Worm (Caenorhabditis elegans): ENCODE results near the gene praf-3.
"Not testable (repeated sequence)": the region's sequence is repeated elsewhere in the genome, so short reads cannot be mapped to it uniquely, and the experiment has no call there.

The praf-3 gene

DNA sequence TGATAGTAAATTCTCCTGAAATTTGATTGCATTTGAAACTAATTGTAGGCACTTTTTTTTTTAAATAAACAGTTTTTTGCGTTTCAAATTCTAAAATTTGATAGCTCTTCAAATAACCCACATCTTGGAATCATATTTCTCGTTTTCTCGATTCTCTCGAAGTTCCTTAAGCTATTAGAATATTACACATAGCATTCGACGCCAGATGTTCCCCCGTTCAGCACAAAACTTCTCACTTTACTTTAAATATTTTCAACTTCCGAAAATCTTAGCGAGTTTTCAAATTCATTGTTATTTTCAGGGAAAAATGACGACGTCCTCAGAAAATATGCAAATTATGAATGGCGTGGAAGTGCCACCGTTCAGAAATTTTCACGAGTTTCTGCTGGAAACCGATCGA is at the start of gene praf-3:
praf-3 (plus strand) TSS at position 301 of the 400 bp plus-strand sequence.
- no peak for TF ChIP-seq W03F9.2 (tag; optimal IDR thresholded peaks at IDR 0.05)

DNA sequence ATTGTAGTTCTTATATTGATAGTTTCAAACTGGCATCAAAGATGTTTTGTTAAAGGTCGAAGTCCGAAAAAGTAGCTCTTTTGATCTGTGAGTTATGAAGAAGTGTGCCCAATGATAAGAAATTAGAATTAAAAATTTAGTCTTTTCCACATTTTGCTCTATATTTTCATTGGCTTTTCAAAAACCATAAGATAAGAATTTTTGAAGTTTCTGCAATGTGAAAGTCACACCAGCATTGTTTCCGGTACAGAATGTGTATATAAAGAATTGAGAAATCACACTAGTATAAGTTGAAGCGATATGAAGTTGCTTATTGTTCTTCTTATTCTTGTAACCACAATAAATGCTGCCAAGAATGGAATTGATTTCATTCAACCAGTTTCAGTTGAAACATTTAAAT is 47.3 kb upstream of the praf-3 start, which contains the start of gene lys-10:
lys-10 (plus strand) TSS at position 301 of the 400 bp plus-strand sequence.
- no peak for TF ChIP-seq him-1 (tag; optimal IDR thresholded peaks at IDR 0.05)

DNA sequence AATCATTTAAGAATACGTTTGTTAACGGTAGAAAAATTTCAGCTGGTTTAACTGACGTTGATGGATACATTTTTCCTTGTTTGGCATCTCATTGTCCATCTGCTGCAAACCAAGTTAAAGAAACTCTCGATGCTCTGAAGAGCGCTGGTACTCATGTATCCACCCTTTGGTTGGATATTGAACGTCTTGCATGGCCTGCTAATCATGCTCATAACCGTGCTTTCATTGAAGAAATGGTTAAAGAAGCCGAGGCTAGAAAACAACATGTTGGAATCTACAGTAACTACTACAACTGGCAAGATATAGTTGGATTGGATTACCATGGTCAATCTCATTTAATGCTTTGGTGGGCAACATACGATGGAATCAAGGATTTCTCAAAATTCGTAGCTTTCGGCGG is 46.7 kb upstream of the praf-3 start:
- TF ChIP-seq him-1 (tag; optimal IDR thresholded peaks at IDR 0.05) = no peak
- no peak for TF ChIP-seq W03F9.2 (tag; optimal IDR thresholded peaks at IDR 0.05)
- TF ChIP-seq dao-5 (tag; optimal IDR thresholded peaks at IDR 0.05) = no peak

DNA sequence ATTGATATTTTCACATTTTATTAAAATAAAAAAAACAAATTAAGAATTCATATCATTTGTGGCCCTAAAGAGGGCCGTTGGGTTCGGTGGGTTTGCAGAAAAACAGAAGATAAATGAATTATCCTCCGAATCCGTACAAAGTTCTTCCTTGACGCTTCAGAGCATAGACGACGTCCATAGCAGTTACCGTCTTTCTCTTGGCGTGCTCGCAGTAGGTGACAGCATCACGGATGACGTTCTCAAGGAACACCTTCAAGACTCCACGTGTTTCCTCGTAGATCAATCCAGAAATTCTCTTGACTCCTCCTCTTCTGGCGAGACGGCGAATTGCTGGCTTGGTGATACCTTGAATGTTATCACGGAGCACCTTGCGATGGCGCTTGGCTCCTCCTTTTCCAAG is 46.2 kb upstream of the praf-3 start:
- no peak for TF ChIP-seq dao-5 (tag; optimal IDR thresholded peaks at IDR 0.05)
- TF ChIP-seq W03F9.2 (tag; optimal IDR thresholded peaks at IDR 0.05) = no peak
- TF ChIP-seq him-1 (tag; optimal IDR thresholded peaks at IDR 0.05) = no peak

DNA sequence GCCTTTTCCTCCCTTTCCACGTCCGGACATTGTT is 46.0 kb upstream of the praf-3 start, which contains the start of gene his-31:
his-31 (minus strand) TSS at position 30 of the 34 bp plus-strand sequence.
- no peak for TF ChIP-seq him-1 (tag; optimal IDR thresholded peaks at IDR 0.05)
- TF ChIP-seq W03F9.2 (tag; optimal IDR thresholded peaks at IDR 0.05) = no peak
- TF ChIP-seq dao-5 (tag; optimal IDR thresholded peaks at IDR 0.05) = no peak

DNA sequence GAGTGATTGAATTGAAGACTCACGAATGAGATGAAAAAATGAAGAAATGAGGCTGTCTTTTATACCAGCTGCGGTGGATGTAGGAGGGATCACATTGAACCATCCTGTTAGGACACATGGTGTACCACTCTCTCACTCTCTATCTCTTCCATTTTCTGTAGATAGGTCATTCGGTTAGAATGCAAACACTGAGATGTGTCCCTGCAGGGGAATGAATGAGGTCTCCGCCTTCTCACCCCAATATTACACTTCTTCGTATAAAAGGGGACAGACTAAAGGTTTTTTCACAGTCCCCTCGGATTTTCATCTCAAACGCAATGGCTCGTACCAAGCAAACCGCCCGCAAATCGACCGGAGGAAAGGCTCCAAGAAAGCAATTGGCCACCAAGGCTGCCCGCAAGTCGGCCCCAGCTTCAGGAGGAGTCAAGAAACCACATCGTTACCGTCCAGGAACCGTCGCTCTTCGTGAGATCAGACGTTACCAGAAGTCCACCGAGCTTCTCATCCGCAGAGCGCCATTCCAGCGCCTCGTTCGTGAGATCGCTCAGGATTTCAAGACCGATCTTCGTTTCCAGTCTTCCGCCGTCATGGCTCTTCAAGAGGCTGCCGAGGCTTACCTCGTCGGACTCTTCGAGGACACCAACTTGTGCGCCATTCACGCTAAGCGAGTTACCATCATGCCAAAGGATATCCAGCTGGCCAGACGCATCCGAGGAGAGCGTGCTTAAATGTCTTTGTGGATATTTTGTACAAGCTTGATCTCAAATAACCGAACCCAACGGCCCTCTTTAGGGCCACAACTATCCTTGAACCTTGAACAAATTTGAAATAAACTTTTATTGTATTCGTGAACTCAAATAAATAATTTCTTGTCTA is 45.6 kb upstream of the praf-3 start, which contains the start of gene his-32:
his-32 (plus strand) TSS at position 318 of the 876 bp plus-strand sequence.
- TF ChIP-seq him-1 (tag; optimal IDR thresholded peaks at IDR 0.05) (no peak), dao-5 (tag; optimal IDR thresholded peaks at IDR 0.05) (no peak), W03F9.2 (tag; optimal IDR thresholded peaks at IDR 0.05) (no peak)

DNA sequence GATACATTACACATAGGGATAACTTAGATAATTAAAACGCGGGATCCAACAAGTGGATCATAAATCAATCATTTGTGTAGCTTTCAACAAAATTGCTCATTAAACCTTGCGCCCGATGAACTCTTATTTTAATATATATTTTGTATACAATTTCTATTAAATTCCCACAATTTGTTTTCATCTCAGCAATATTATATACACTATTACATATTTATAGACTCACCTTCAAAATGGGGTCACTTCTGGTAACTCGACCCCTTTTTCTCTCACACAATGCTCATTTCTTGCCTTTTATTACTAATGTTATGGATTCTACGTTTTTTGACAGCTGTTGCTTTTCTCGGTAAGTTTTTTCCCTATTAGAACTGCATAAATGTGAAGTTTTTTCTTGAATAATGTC is 40.1 kb upstream of the praf-3 start, which contains the start of gene lgc-6:
lgc-6 (plus strand) TSS at position 301 of the 400 bp plus-strand sequence.
- no peak for TF ChIP-seq W03F9.2 (tag; optimal IDR thresholded peaks at IDR 0.05)
- TF ChIP-seq him-1 (tag; optimal IDR thresholded peaks at IDR 0.05) = no peak
- TF ChIP-seq dao-5 (tag; optimal IDR thresholded peaks at IDR 0.05) = no peak

DNA sequence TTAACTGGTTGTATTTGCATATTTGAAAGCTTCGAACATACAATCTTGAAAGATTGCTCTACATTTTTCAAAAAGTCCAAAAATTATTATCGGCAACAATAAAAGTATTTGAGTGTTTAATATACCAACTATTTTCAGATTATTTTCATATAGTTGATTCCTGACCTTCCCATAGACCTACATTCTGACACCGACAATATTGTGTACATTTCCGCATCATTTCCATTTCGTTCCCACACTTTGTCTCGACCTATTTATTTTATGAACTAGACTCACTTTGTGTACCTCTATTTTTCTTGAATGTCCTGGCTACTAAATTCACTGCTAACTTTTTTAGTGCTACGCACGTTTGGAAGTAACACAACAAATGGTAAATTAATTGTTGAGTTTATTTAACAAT is 37.4 kb upstream of the praf-3 start, which contains the start of gene lgc-5:
lgc-5 (plus strand) TSS at position 301 of the 400 bp plus-strand sequence.
- TF ChIP-seq dao-5 (tag; optimal IDR thresholded peaks at IDR 0.05) = no peak

DNA sequence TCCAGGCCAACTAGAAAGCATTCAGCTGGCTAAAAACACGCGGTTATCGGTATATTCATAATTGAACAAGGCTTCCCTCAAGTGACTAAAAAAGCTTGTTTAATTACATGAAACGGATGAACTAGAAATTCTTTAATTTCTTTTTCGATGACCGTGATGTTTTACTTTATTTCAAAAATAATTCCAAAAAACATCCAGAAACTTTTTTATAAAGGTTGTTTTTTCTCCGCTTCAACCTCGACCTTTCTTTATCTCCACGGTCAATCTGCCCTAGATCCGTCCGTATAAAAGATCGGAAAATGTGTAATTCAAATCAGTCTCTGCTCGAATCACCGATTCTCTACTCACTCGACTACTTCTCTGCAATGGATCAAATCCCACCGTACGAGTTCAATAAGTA is 34.3 kb upstream of the praf-3 start, which contains the start of gene F17E9.5:
F17E9.5 (plus strand) TSS at position 301 of the 400 bp plus-strand sequence.
- TF ChIP-seq W03F9.2 (tag; optimal IDR thresholded peaks at IDR 0.05) = no peak
- TF ChIP-seq dao-5 (tag; optimal IDR thresholded peaks at IDR 0.05) = no peak
- TF ChIP-seq him-1 (tag; optimal IDR thresholded peaks at IDR 0.05) = no peak

DNA sequence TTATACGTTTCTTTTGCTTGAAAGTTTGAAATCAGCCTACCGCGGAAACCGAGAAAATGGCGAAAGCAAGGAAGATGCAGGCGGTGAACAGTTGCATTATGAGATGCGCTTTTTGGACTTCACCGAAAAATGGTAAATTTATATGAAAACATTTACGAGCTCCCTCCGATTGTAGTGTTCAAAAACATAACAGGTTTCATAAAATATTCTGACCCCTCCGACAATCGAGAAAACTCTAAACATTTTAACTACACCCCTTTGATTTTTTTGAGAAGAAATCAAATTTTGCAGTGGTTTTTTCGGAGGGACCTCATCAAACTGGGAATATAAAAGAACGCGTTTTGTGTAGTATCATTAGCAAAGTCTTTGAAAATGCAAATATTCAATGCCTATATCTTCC is 32.7 kb upstream of the praf-3 start, which contains the start of the genes F17E9.18 and F17E9.15:
F17E9.18 (minus strand) TSS at position 101 of the 400 bp plus-strand sequence.
F17E9.15 (plus strand) TSS at position 368 of the 400 bp plus-strand sequence.
- TF ChIP-seq W03F9.2 (tag; optimal IDR thresholded peaks at IDR 0.05) (no peak), dao-5 (tag; optimal IDR thresholded peaks at IDR 0.05) (no peak), him-1 (tag; optimal IDR thresholded peaks at IDR 0.05) (no peak)

DNA sequence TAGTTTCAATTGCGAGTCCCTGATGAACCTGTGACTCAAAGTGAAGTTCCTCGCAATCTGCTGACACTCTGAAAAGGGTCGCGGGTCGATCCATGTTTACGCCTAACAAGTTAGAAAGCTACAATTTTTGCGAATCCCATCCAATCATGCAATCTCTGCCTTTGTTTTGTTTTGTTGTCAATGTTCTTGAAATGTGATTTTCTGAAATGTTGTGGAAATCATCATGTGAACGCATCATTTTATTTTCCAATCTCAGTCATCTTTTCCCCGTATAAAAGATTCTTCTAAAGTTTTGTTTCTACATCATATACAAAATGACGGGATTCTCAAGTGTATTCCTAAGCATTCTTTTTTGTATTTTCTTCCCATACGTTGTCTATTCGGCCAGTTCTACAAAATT is 31.7 kb upstream of the praf-3 start, which contains the start of gene F17E9.4:
F17E9.4 (plus strand) TSS at position 301 of the 400 bp plus-strand sequence.
- TF ChIP-seq him-1 (tag; optimal IDR thresholded peaks at IDR 0.05) = no peak
- no peak for TF ChIP-seq dao-5 (tag; optimal IDR thresholded peaks at IDR 0.05)
- TF ChIP-seq W03F9.2 (tag; optimal IDR thresholded peaks at IDR 0.05) = no peak

DNA sequence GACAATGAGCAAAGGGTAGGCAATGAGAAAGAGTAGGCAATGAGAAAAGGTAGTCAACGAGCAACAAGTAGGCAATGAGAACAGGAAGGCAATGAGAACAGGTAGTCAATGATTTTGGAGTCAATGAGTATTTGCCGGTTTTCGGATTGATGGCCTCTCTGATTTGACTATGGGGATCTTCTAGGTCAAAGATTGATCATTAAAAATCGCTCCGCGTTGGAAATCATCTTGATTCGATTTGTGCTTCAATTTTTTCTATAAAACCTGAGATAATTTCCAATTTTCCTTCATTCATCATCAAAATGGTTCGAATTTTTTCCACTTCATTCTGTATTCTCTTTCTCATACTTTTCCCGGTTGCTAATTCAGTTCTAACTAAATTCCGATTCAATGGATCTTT is 27.7 kb upstream of the praf-3 start, which contains the start of gene F17E9.16:
F17E9.16 (plus strand) TSS at position 301 of the 400 bp plus-strand sequence.
- not testable (repeated sequence) for TF ChIP-seq him-1, W03F9.2, dao-5 (tag; optimal IDR thresholded peaks at IDR 0.05)

DNA sequence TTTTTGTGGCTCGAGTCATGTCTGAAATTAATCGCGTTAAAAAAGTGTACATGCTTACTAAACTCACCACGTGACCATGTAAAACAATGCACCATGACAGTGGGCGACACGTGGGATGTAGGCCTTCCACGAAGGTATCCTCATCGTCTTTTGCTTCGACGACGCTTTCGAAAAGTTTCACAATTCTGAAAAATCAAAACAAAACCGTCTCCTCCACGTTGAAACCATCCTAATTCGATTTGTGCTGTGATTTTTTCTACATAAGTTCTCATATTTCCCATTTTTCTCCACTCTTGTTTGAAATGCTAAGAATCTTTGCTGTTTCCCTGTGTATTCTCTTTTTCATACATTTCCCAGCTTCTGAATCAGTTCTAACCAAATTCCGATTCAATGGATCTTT is 25.2 kb upstream of the praf-3 start, which contains the start of gene F17E9.3:
F17E9.3 (plus strand) TSS at position 301 of the 400 bp plus-strand sequence.
- TF ChIP-seq W03F9.2 (tag; optimal IDR thresholded peaks at IDR 0.05) = no peak
- TF ChIP-seq him-1 (tag; optimal IDR thresholded peaks at IDR 0.05) = no peak
- no peak for TF ChIP-seq dao-5 (tag; optimal IDR thresholded peaks at IDR 0.05)

DNA sequence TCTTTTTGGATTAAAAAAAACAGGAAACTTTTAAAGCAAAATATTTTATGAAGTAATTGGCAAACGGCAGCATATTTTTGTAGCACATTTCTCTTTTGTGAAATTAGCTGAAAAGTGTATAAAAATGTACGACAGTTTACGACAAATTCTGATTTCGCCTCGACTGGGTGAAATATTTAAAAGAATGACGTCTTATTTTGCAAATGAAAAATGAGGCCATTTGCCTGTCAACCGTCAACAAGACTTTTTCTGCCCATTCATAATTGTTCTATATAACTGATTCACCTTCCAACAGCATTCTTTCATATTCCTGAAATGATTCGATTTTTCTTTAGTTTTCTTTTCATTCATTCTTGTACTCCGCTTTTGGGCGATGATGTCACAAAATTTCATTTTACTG is 24.2 kb upstream of the praf-3 start, which contains the start of the genes F17E9.2 and col-116:
F17E9.2 (plus strand) TSS at position 301 of the 400 bp plus-strand sequence.
col-116 (plus strand) TSS at position 315 of the 400 bp plus-strand sequence.
- TF ChIP-seq him-1 (tag; optimal IDR thresholded peaks at IDR 0.05) (no peak), dao-5 (tag; optimal IDR thresholded peaks at IDR 0.05) (no peak)
